Fruit fly (Drosophila melanogaster): Measurements from ENCODE around the gene Eig71Ee.
A peak's percentile ranks its signal among the peaks of the same experiment; 100 is the strongest.

The Eig71Ee gene

dm6 chr3L:15690711-15691591, 35.1 kb upstream of the Eig71Ee start:
- TF ChIP-seq pan (optimal IDR thresholded peaks at IDR 0.05): no peak
- TF ChIP-seq EcR (GFP tag; optimal IDR thresholded peaks at IDR 0.05): peak in 1 of 2 experiments; percentile 22

dm6 chr3L:15689518-15689917, 33.7 kb upstream of the Eig71Ee start:
- no peak for TF ChIP-seq Dll (optimal IDR thresholded peaks at IDR 0.05)
- no peak for TF ChIP-seq usp (GFP tag; optimal IDR thresholded peaks at IDR 0.05)
- no peak for TF ChIP-seq psq (optimal IDR thresholded peaks at IDR 0.05)
- no peak for TF ChIP-seq EcR (GFP tag; optimal IDR thresholded peaks at IDR 0.05)
- no peak for TF ChIP-seq CG8478 (optimal IDR thresholded peaks at IDR 0.05)
- TF ChIP-seq pan (optimal IDR thresholded peaks at IDR 0.05): no peak

- TF ChIP-seq Dll (optimal IDR thresholded peaks at IDR 0.05) (no peak), usp (GFP tag; optimal IDR thresholded peaks at IDR 0.05) (no peak), pan (optimal IDR thresholded peaks at IDR 0.05) (no peak), CG8478 (optimal IDR thresholded peaks at IDR 0.05) (no peak), EcR (GFP tag; optimal IDR thresholded peaks at IDR 0.05) (no peak), psq (optimal IDR thresholded peaks at IDR 0.05) (no peak)
Observed at dm6 chr3L:15687802-15688201, 32.0 kb upstream of the Eig71Ee start, which contains the start of gene CG34452. TSS of gene CG34452 (minus strand) at chr3L:15687902.

- TF ChIP-seq usp (GFP tag; optimal IDR thresholded peaks at IDR 0.05): no peak
Observed at dm6 chr3L:15684017-15684416, 28.2 kb upstream of the Eig71Ee start.

dm6 chr3L:15683345-15683922, 27.6 kb upstream of the Eig71Ee start, which contains the start of the genes CG7579 and Pgant8:
TSS of gene CG7579 (minus strand) at chr3L:15683445.
TSS of gene Pgant8 (plus strand) at chr3L:15683872.
- no peak for TF ChIP-seq pan (optimal IDR thresholded peaks at IDR 0.05)
- TF ChIP-seq usp (GFP tag; optimal IDR thresholded peaks at IDR 0.05): no peak
- no peak for TF ChIP-seq Dll (optimal IDR thresholded peaks at IDR 0.05)
- TF ChIP-seq CG8478 (optimal IDR thresholded peaks at IDR 0.05): no peak
- no peak for TF ChIP-seq psq (optimal IDR thresholded peaks at IDR 0.05)
- no peak for TF ChIP-seq EcR (GFP tag; optimal IDR thresholded peaks at IDR 0.05)

- TF ChIP-seq usp (GFP tag; optimal IDR thresholded peaks at IDR 0.05) (no peak), psq (optimal IDR thresholded peaks at IDR 0.05) (no peak), EcR (GFP tag; optimal IDR thresholded peaks at IDR 0.05) (no peak), pan (optimal IDR thresholded peaks at IDR 0.05) (no peak), CG8478 (optimal IDR thresholded peaks at IDR 0.05) (no peak)
Observed at dm6 chr3L:15679420-15679819, 23.6 kb upstream of the Eig71Ee start, which contains the start of gene CG7304. TSS of gene CG7304 (plus strand) at chr3L:15679720.

- TF ChIP-seq usp (GFP tag; optimal IDR thresholded peaks at IDR 0.05) (no peak), EcR (GFP tag; optimal IDR thresholded peaks at IDR 0.05) (no peak), pan (optimal IDR thresholded peaks at IDR 0.05) (no peak)
Observed at dm6 chr3L:15678284-15678683, 22.5 kb upstream of the Eig71Ee start.

- TF ChIP-seq CG8478 (optimal IDR thresholded peaks at IDR 0.05) (no peak), usp (GFP tag; optimal IDR thresholded peaks at IDR 0.05) (no peak), Dll (optimal IDR thresholded peaks at IDR 0.05) (no peak), EcR (GFP tag; optimal IDR thresholded peaks at IDR 0.05) (no peak), pan (optimal IDR thresholded peaks at IDR 0.05) (no peak), psq (optimal IDR thresholded peaks at IDR 0.05) (no peak)
Observed at dm6 chr3L:15677662-15678061, 21.9 kb upstream of the Eig71Ee start.

dm6 chr3L:15675111-15675510, 19.3 kb upstream of the Eig71Ee start:
- TF ChIP-seq psq (optimal IDR thresholded peaks at IDR 0.05) (no peak), CG8478 (optimal IDR thresholded peaks at IDR 0.05) (no peak), pan (optimal IDR thresholded peaks at IDR 0.05) (no peak), Dll (optimal IDR thresholded peaks at IDR 0.05) (no peak), EcR (GFP tag; optimal IDR thresholded peaks at IDR 0.05) (no peak)

dm6 chr3L:15672800-15673199, 17.0 kb upstream of the Eig71Ee start:
- TF ChIP-seq psq (optimal IDR thresholded peaks at IDR 0.05): no peak
- no peak for TF ChIP-seq EcR (GFP tag; optimal IDR thresholded peaks at IDR 0.05)
- TF ChIP-seq Dll (optimal IDR thresholded peaks at IDR 0.05): no peak
- no peak for TF ChIP-seq usp (GFP tag; optimal IDR thresholded peaks at IDR 0.05)
- TF ChIP-seq CG8478 (optimal IDR thresholded peaks at IDR 0.05): no peak
- no peak for TF ChIP-seq pan (optimal IDR thresholded peaks at IDR 0.05)

dm6 chr3L:15670455-15670854, 14.6 kb upstream of the Eig71Ee start:
- TF ChIP-seq CG8478 (optimal IDR thresholded peaks at IDR 0.05): no peak
- TF ChIP-seq psq (optimal IDR thresholded peaks at IDR 0.05): no peak
- TF ChIP-seq pan (optimal IDR thresholded peaks at IDR 0.05): no peak
- TF ChIP-seq usp (GFP tag; optimal IDR thresholded peaks at IDR 0.05): no peak
- no peak for TF ChIP-seq Dll (optimal IDR thresholded peaks at IDR 0.05)
- TF ChIP-seq EcR (GFP tag; optimal IDR thresholded peaks at IDR 0.05): no peak

- TF ChIP-seq CG8478 (optimal IDR thresholded peaks at IDR 0.05): no peak
- no peak for TF ChIP-seq pan (optimal IDR thresholded peaks at IDR 0.05)
- TF ChIP-seq psq (optimal IDR thresholded peaks at IDR 0.05): no peak
- no peak for TF ChIP-seq Dll (optimal IDR thresholded peaks at IDR 0.05)
- TF ChIP-seq EcR (GFP tag; optimal IDR thresholded peaks at IDR 0.05): no peak
- TF ChIP-seq usp (GFP tag; optimal IDR thresholded peaks at IDR 0.05): no peak
Observed at dm6 chr3L:15669939-15670338, 14.1 kb upstream of the Eig71Ee start.

All from whole organism.